Worm (Caenorhabditis elegans) whole organism, dauer: ENCODE measurements around the gene nhr-258.

ENCODE experiments used
- unc-62 ChIP-seq: sonication (generic microtip); optimal IDR thresholded peaks from 2 replicates; lab custom pipeline; 2017; ENCODE audit warnings: missing biosample characterization, missing genetic modification reagents, missing genetic modification characterization

Gene nhr-258

DNA sequence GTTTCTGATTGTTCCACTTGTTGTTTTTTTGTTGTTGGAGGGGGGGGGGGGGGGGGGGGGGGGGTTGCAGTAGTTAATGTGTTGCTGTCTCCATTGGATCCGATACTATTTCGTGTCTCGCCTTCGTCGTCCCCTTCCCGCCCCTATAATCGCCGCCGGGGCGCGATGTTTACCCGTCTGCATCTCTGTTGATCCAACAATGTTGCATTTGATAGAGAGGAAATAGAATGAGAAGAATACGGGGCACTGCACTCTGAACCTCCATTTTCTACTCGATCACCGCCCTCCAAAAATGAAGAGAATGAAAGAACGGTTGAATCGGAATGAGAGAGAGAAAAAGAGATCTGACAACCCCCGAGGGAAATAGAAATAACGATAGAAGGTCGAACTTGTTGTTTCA is 23.0 kb downstream of the nhr-258 start:
- TF ChIP-seq unc-62 (GFP tag; lab: Kevin White, UChicago) = no peak

DNA sequence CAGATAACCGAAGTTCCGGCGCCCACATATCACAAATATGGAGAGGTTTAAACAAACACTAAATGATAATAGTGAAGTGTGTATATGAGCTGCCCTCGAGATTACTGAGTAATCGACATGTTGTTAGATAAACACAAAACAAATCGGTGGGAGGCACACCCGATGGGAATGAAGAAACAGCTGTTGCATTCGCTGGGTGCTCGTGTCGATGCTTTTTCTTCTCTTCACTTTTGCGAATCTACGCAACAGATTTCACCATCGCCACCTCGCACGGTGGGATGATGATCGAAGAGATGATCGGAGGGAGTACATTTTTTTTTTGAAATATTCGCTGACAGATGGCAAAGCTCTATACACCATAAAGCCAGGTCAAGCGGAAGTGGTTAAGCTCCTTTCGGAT is 23.5 kb downstream of the nhr-258 start:
- no peak for TF ChIP-seq unc-62 (GFP tag; lab: Kevin White, UChicago)

DNA sequence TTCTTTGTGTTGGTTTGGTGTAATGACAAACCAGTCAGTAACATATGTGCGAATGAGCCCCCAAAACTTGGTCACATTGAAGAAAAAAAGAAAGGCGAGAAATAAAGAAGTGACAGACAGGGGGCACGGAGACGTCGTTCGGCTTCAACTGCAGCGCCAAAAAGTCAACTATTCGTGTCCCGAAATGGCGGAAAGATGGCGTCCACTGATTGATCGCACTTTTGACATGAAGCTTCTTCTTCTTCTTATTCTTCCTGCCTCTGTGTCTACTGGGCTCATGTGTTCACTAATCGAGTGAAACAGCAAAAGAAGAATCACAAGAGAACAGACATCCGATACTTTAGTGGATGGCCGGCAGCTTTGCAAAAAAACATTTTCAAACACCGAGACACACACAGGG is 24.4 kb downstream of the nhr-258 start:
- no peak for TF ChIP-seq unc-62 (GFP tag; lab: Kevin White, UChicago)

DNA sequence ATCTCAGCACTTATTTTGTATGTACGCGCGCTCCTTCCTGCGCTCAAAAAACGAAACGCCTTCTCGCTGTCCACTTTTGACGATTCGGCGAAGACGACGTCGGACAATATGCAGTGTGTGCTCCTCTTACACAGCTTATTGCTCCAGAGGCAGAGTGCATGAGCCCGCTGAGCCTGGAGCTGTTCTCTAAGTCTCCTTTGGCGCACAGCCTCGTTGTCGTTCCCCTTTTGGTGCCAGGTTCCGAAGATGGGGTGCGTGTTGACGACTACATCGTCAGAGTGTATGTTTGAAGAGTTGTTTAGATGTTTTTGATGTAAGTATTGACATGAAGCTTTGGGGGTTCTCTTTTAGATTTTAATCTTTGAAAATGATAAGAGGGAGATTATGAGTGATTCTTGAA is 25.6 kb downstream of the nhr-258 start:
- TF ChIP-seq unc-62 (GFP tag; lab: Kevin White, UChicago) = no peak

DNA sequence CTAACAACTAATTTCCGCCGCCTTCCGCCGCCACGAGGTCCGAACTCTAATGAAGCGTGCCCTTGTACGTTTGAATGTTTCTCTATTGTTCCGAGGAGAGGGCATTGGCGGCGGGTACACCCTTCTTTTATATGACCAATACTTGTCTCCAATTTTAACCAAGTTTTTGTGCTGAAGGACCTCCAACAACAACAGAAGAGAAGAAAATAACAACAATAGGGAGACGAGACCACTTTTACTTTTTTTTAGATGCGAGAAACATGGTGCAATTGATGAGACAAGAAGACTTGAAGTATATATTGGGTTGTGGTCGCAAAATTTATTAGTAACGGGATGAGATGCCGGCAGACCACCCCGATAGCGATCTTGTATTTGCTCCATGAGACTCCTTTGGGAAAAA is 26.2 kb downstream of the nhr-258 start:
- TF ChIP-seq unc-62 (GFP tag; lab: Kevin White, UChicago) = no peak

DNA sequence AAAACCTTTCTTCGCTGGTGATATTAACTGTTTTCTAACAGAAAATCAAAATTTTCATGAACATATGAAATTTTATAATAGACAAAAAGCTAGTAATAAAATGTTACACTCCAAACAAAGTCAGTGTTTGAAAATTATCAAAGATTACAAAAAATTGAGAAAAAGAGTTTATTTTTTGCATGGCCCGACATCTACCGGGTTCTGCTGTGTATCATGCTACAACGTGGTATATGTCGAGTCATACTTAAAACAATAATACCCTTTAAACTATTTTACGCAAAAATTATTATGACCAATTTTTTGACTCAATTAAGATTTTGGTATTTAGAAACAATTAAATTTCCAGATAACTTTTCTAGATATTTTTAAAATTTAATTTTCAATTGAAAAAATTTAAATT is 30.8 kb downstream of the nhr-258 start:
- no peak for TF ChIP-seq unc-62 (GFP tag; lab: Kevin White, UChicago)

DNA sequence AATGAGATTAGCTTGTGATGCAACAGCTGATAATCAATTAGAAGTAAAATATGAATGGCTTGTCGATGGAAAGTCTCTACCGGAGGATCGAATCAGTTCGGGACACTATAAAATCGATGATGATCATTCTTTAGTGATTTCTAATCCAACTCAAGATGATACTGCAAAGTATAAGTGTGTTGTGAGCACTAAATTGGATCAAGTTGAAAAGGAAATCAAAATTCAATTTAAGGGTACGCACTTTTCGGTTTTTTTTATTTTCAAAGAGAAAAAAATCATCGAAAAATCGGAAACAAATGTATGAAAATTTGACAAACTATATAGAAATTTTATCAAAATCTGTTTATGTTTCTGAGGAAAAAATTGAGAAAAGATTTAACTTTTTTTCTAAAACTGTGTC is 31.8 kb downstream of the nhr-258 start:
- TF ChIP-seq unc-62 (GFP tag; lab: Kevin White, UChicago) = no peak

DNA sequence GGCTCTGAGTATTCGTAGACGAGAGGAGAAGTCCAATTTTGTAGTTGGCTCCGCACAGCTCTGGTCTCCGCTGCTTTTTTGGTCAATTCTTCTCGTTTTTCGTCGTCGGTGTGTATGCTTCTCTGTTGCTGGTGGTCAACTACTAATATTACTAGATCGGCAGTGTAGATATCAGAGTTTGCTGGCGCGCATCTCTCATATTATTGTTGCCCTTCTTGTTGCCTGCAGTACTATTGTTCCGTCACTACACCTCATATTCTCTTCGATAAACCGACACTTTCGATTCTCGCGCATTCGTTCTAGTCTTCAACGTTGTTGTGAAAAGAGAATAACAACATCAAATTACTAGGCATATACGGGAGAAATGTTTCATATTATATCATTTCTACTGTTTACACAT is 35.4 kb downstream of the nhr-258 start:
- TF ChIP-seq unc-62 (GFP tag; lab: Kevin White, UChicago) = no peak

DNA sequence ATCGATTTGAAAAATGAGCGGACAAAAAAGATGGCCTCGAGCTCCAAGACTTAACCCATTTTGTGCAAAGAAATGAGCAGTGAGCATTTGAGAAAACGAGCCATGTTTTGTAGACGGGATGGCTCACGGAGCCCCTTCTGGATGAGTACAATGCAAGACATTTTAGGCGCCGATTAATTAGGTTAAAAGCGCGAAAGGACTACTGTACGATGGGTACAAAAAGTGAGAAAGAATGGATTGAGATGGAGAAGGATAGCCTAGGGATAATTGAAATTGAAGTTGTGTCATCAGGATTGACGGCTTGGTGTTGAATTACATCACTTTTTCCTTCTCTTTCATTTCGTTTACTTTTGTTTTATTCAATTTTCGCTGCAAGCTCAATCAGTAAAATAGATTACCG is 36.0 kb downstream of the nhr-258 start:
- no peak for TF ChIP-seq unc-62 (GFP tag; lab: Kevin White, UChicago)

DNA sequence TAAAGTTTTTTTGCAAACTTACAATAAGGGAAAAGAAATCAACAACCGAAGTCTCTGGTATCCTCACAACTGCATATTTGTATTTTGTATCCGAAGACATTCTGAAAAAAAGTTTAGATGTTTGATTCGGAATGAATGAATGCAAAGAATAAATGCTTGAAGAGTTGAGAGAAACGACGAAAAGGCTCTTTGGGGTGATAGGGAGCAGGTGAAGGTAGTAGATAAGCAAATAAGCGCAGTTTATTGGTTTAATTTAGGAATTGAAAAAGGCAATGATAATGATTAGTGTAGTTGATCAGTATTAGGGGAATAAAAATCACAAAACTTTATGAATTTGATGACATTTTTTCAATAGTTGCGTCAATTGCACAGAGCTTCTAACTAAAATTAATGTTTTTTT is 41.8 kb downstream of the nhr-258 start, which contains the start of gene nsy-7:
Gene nsy-7, minus strand, starts transcription at position 101 of the 400 bp plus-strand sequence.
- no peak for TF ChIP-seq unc-62 (GFP tag; lab: Kevin White, UChicago)

DNA sequence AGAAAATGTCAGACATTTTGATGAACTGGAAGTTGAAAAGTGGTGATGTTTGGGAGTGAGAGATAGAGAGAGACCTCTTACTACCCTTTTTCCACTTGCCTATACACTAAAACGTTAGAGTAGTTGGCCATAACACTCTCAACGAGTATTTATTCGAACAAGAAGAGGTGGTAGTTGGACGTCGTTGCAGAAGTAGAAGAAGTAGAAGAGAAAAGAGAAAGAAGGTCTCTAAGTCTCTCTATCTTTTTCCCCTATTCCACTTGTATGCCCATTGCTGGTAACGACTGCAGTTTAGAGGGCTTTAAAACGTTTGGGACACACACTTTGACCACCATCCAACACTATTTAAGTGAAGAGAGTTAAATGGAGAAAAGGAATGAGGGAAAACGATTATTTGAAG is 46.8 kb downstream of the nhr-258 start:
- TF ChIP-seq unc-62 (GFP tag; lab: Kevin White, UChicago) = no peak

DNA sequence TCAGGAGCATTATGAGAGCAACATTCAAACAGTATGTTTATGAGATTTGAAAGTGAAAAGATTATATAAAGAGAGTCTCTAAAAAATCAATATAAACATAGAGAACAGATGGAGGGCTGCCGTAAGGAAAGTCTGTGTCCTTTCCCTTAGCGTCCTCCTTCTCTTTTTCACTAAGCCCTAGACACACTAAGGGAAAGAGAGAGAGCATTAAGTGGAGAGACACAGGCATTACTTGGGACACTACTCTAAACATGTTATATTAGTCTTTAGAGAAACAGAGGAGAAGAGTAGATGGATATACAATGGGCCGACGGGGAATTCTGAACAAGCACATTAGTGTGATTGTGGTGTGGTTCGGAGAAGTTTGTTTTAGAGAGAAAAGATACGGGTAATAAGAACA is 51.6 kb downstream of the nhr-258 start:
- TF ChIP-seq unc-62 (GFP tag; lab: Kevin White, UChicago) = no peak
